Fruit fly (Drosophila melanogaster) whole organism, embryonic: ENCODE measurements around the gene CG43131.

Experiments
- Aef1 ChIP-seq: fragments of 200-800 bp; sonication (Bioruptor generic); IDR thresholded peaks from 3 replicates; pipeline ENCODE4 v1.3.6; 2022; ENCODE audit warnings: missing biosample characterization, missing genetic modification characterization
- Antp ChIP-seq: fragments of 200-800 bp; sonication (Bioruptor generic); optimal IDR thresholded peaks from 3 replicates; lab custom pipeline; 2016; ENCODE audit warnings: missing biosample characterization, missing genetic modification characterization
- Awh ChIP-seq: fragments of 200-800 bp; sonication (Bioruptor generic); IDR thresholded peaks from 2 replicates; pipeline ENCODE4, ENCODE4 v1.3.6; 2022; ENCODE audit warnings: missing biosample characterization, missing genetic modification characterization
- CG1024 ChIP-seq: fragments of 200-800 bp; sonication (Bioruptor generic); IDR thresholded peaks from 2 replicates; pipeline ENCODE4 v1.3.6; 2022; ENCODE audit warnings: missing biosample characterization, missing genetic modification characterization
- CG10959 ChIP-seq: fragments of 200-800 bp; sonication (Bioruptor generic); IDR thresholded peaks from 2 replicates; pipeline ENCODE4 v1.3.6; 2022; ENCODE audit warnings: missing biosample characterization, missing genetic modification characterization
- CG11093 ChIP-seq: fragments of 200-800 bp; sonication (Bioruptor generic); IDR thresholded peaks from 3 replicates; pipeline ENCODE4 v1.3.6; 2022; ENCODE audit warnings: missing biosample characterization, missing genetic modification characterization
- CG11695 ChIP-seq: fragments of 200-800 bp; sonication (Bioruptor generic); IDR thresholded peaks from 3 replicates; pipeline ENCODE4 v1.3.6; 2022; ENCODE audit warnings: missing biosample characterization, missing genetic modification characterization
- CG12071 ChIP-seq: fragments of 200-800 bp; sonication (Bioruptor generic); optimal IDR thresholded peaks from 3 replicates; lab custom pipeline; 2018; ENCODE audit warnings: missing biosample characterization, mild to moderate bottlenecking, missing genetic modification characterization
- CG12236 ChIP-seq: fragments of 200-800 bp; sonication (Bioruptor generic); optimal IDR thresholded peaks from 2 replicates; lab custom pipeline; 2016; ENCODE audit warnings: missing biosample characterization, missing genetic modification characterization
- CG12769 ChIP-seq: fragments of 200-800 bp; sonication (Bioruptor generic); optimal IDR thresholded peaks from 2 replicates; lab custom pipeline; 2019; ENCODE audit warnings: missing biosample characterization, mild to moderate bottlenecking, missing genetic modification characterization, moderate library complexity
- CG13296 ChIP-seq: fragments of 200-800 bp; sonication (Bioruptor generic); optimal IDR thresholded peaks from 3 replicates; lab custom pipeline; 2018; ENCODE audit warnings: missing biosample characterization, mild to moderate bottlenecking, missing genetic modification characterization
- CG15073 ChIP-seq: fragments of 200-800 bp; sonication (Bioruptor generic); optimal IDR thresholded peaks from 2 replicates; lab custom pipeline; 2016; ENCODE audit warnings: missing biosample characterization, missing genetic modification characterization
- CG15514 ChIP-seq: fragments of 200-800 bp; sonication (Bioruptor generic); optimal IDR thresholded peaks from 3 replicates; lab custom pipeline; 2017; ENCODE audit warnings: missing biosample characterization, missing genetic modification characterization, mild to moderate bottlenecking, moderate library complexity, missing genetic modification reagents
- CG1602 ChIP-seq: fragments of 200-800 bp; sonication (Bioruptor generic); optimal IDR thresholded peaks from 3 replicates; lab custom pipeline; 2016; ENCODE audit warnings: missing biosample characterization, missing genetic modification characterization
- CG17186 ChIP-seq: fragments of 200-800 bp; sonication (Bioruptor generic); optimal IDR thresholded peaks from 3 replicates; lab custom pipeline; 2017; ENCODE audit warnings: missing biosample characterization, missing genetic modification reagents, missing genetic modification characterization
- CG17328 ChIP-seq: fragments of 200-800 bp; sonication (Bioruptor generic); IDR thresholded peaks from 2 replicates; pipeline ENCODE4 v1.3.6; 2022; ENCODE audit warnings: missing biosample characterization, missing genetic modification characterization
- CG2875 ChIP-seq: fragments of 200-800 bp; sonication (Bioruptor generic); optimal IDR thresholded peaks from 2 replicates; lab custom pipeline; 2017; ENCODE audit warnings: missing biosample characterization, mild to moderate bottlenecking, missing genetic modification characterization, missing genetic modification reagents
- CG30020 ChIP-seq: fragments of 200-800 bp; optimal IDR thresholded peaks from 2 replicates; lab custom pipeline; 2019; ENCODE audit warnings: missing biosample characterization, mild to moderate bottlenecking, missing genetic modification characterization, moderate library complexity
- CG32767 ChIP-seq: fragments of 200-800 bp; sonication (Bioruptor generic); IDR thresholded peaks from 2 replicates; pipeline ENCODE4 v1.3.6; 2022; ENCODE audit warnings: missing biosample characterization, missing genetic modification characterization
- CG3726 ChIP-seq: fragments of 200-800 bp; sonication (Bioruptor generic); IDR thresholded peaks from 3 replicates; pipeline ENCODE4, ENCODE4 v1.3.6; 2022; ENCODE audit warnings: missing biosample characterization, missing genetic modification characterization
- CG3847 ChIP-seq: fragments of 200-800 bp; sonication (Bioruptor generic); IDR thresholded peaks from 2 replicates; pipeline ENCODE4 v1.3.6; 2022; ENCODE audit warnings: missing biosample characterization, missing genetic modification characterization
- CG4282 ChIP-seq: fragments of 200-800 bp; sonication (Bioruptor generic); optimal IDR thresholded peaks from 2 replicates; lab custom pipeline; 2016; ENCODE audit warnings: missing biosample characterization, missing genetic modification characterization
- CG4707 ChIP-seq: fragments of 200-800 bp; sonication (Bioruptor generic); optimal IDR thresholded peaks from 2 replicates; lab custom pipeline; 2018; ENCODE audit warnings: missing biosample characterization, mild to moderate bottlenecking, missing genetic modification characterization, moderate library complexity
- CG4730 ChIP-seq: fragments of 200-800 bp; sonication (Bioruptor generic); IDR thresholded peaks from 2 replicates; pipeline ENCODE4 v1.3.6; 2022; ENCODE audit warnings: missing biosample characterization, missing genetic modification characterization
- Camta ChIP-seq: fragments of 200-800 bp; sonication (Bioruptor generic); optimal IDR thresholded peaks from 2 replicates; lab custom pipeline; 2016; ENCODE audit warnings: missing biosample characterization, missing genetic modification characterization
- CkIIα-i1 ChIP-seq: fragments of 200-800 bp; sonication (Bioruptor generic); IDR thresholded peaks from 2 replicates; pipeline ENCODE4 v1.3.6; 2022; ENCODE audit warnings: missing biosample characterization, missing genetic modification characterization
- Dip2 ChIP-seq: fragments of 200-800 bp; sonication (Bioruptor generic); IDR thresholded peaks from 2 replicates; pipeline ENCODE4 v1.3.6; 2022; ENCODE audit warnings: missing biosample characterization, missing genetic modification characterization
- Doc3 ChIP-seq: fragments of 200-800 bp; sonication (Bioruptor generic); IDR thresholded peaks from 3 replicates; pipeline ENCODE4 v1.3.6; 2022; ENCODE audit warnings: missing biosample characterization, missing genetic modification characterization; ENCODE audit not compliant: partially characterized antibody
- Eip74EF ChIP-seq, 2 experiments: fragments of 200-800 bp in 1 of 2; fragments of >200 bp in 1 of 2; sonication (Bioruptor generic) in 1 of 2; optimal IDR thresholded peaks; 2 replicates each; lab custom pipeline; 2017 to 2019; ENCODE audit warnings: missing biosample characterization in 2 of 2, missing genetic modification characterization in 2 of 2, mild to moderate bottlenecking in 1 of 2, moderate library complexity in 1 of 2
- Gug ChIP-seq: fragments of 200-800 bp; sonication (Bioruptor generic); IDR thresholded peaks from 4 replicates; pipeline ENCODE4 v1.3.6; 2022; ENCODE audit warnings: missing biosample characterization, missing genetic modification characterization
- HLH54F ChIP-seq: fragments of 200-800 bp; sonication (Bioruptor generic); optimal IDR thresholded peaks from 3 replicates; lab custom pipeline; 2016; ENCODE audit warnings: missing biosample characterization, missing genetic modification characterization
- HLHmδ ChIP-seq: fragments of 200-800 bp; sonication (Bioruptor generic); optimal IDR thresholded peaks from 2 replicates; lab custom pipeline; 2018; ENCODE audit warnings: missing biosample characterization, mild to moderate bottlenecking, missing genetic modification characterization, moderate library complexity
- Lhr ChIP-seq: fragments of 200-800 bp; sonication (Bioruptor generic); optimal IDR thresholded peaks from 3 replicates; lab custom pipeline; 2017; ENCODE audit warnings: mild to moderate bottlenecking, missing biosample characterization, missing genetic modification reagents, missing genetic modification characterization
- Nf-YB ChIP-seq: fragments of 200-800 bp; sonication (Bioruptor generic); optimal IDR thresholded peaks from 3 replicates; lab custom pipeline; 2019; ENCODE audit warnings: missing biosample characterization, mild to moderate bottlenecking, missing genetic modification characterization, moderate library complexity
- NfI ChIP-seq: fragments of 200-800 bp; sonication (Bioruptor generic); optimal IDR thresholded peaks from 3 replicates; lab custom pipeline; 2018; ENCODE audit warnings: missing biosample characterization, mild to moderate bottlenecking, missing genetic modification characterization, moderate library complexity
- al ChIP-seq: fragments of 200-800 bp; sonication (Bioruptor generic); IDR thresholded peaks from 2 replicates; pipeline ENCODE4 v1.3.6; 2022; ENCODE audit warnings: missing biosample characterization, missing genetic modification characterization
- ap ChIP-seq: fragments of 200-800 bp; sonication (Bioruptor generic); IDR thresholded peaks from 2 replicates; pipeline ENCODE4 v1.3.6; 2022; ENCODE audit warnings: missing biosample characterization, missing genetic modification characterization
- bowl ChIP-seq: fragments of 200-800 bp; sonication (Bioruptor generic); IDR thresholded peaks from 2 replicates; pipeline ENCODE4 v1.3.6; 2022; ENCODE audit warnings: missing biosample characterization, missing genetic modification characterization
- ftz-f1 ChIP-seq: fragments of 200-800 bp; sonication (Bioruptor generic); optimal IDR thresholded peaks from 2 replicates; lab custom pipeline; 2016; ENCODE audit warnings: missing biosample characterization, missing genetic modification characterization
- jigr1 ChIP-seq: fragments of 200-800 bp; sonication (Bioruptor generic); IDR thresholded peaks from 3 replicates; pipeline ENCODE4 v1.3.6; 2022; ENCODE audit warnings: missing biosample characterization, missing genetic modification characterization
- ken ChIP-seq: fragments of 200-800 bp; sonication (Bioruptor generic); IDR thresholded peaks from 3 replicates; pipeline ENCODE4 v1.3.6; 2022; ENCODE audit warnings: missing biosample characterization, missing genetic modification characterization
- lmd ChIP-seq: fragments of 200-800 bp; sonication (Bioruptor generic); IDR thresholded peaks from 2 replicates; pipeline ENCODE4 v1.3.6; 2022; ENCODE audit warnings: missing biosample characterization, missing genetic modification characterization
- lola ChIP-seq, 3 experiments: fragments of >200 bp in 2 of 3; fragments of 200-800 bp in 1 of 3; sonication (Bioruptor generic) in 1 of 3; optimal IDR thresholded peaks; 2 replicates each; lab custom pipeline; 2017 to 2019; ENCODE audit warnings: missing biosample characterization in 3 of 3, missing genetic modification characterization in 3 of 3, mild to moderate bottlenecking in 1 of 3, moderate library complexity in 1 of 3
- peb ChIP-seq: fragments of 200-800 bp; sonication (Bioruptor generic); IDR thresholded peaks from 2 replicates; pipeline ENCODE4 v1.3.6; 2022; ENCODE audit warnings: missing biosample characterization, missing genetic modification characterization
- pho ChIP-seq: fragments of 200-800 bp; sonication (Bioruptor generic); optimal IDR thresholded peaks from 2 replicates; lab custom pipeline; 2016; ENCODE audit warnings: missing biosample characterization, missing genetic modification characterization
- pita ChIP-seq: fragments of 200-800 bp; sonication (Bioruptor generic); optimal IDR thresholded peaks from 2 replicates; lab custom pipeline; 2017; ENCODE audit warnings: missing biosample characterization, mild to moderate bottlenecking, missing genetic modification characterization
- schlank ChIP-seq: fragments of 200-800 bp; sonication (Bioruptor generic); optimal IDR thresholded peaks from 2 replicates; lab custom pipeline; 2018; ENCODE audit warnings: missing biosample characterization, mild to moderate bottlenecking, missing genetic modification characterization
- seq ChIP-seq: fragments of 200-800 bp; sonication (Bioruptor generic); IDR thresholded peaks from 2 replicates; pipeline ENCODE4 v1.3.6; 2022; ENCODE audit warnings: missing biosample characterization, missing genetic modification characterization
- tll ChIP-seq, 2 experiments: fragments of 200-800 bp in 1 of 2; fragments of >200 bp in 1 of 2; sonication (Bioruptor generic) in 1 of 2; optimal IDR thresholded peaks; 2 replicates each; lab custom pipeline; 2017 to 2019; ENCODE audit warnings: missing biosample characterization in 2 of 2, missing genetic modification characterization in 2 of 2, mild to moderate bottlenecking in 1 of 2, moderate library complexity in 1 of 2
- tup ChIP-seq: fragments of 200-800 bp; sonication (Bioruptor generic); optimal IDR thresholded peaks from 2 replicates; lab custom pipeline; 2016; ENCODE audit warnings: missing biosample characterization, mild to moderate bottlenecking, missing genetic modification characterization, moderate library complexity
- wdn ChIP-seq: fragments of 200-800 bp; sonication (Bioruptor generic); IDR thresholded peaks from 2 replicates; pipeline ENCODE4 v1.3.6; 2022; ENCODE audit warnings: missing biosample characterization, missing genetic modification characterization

Gene CG43131

DNA sequence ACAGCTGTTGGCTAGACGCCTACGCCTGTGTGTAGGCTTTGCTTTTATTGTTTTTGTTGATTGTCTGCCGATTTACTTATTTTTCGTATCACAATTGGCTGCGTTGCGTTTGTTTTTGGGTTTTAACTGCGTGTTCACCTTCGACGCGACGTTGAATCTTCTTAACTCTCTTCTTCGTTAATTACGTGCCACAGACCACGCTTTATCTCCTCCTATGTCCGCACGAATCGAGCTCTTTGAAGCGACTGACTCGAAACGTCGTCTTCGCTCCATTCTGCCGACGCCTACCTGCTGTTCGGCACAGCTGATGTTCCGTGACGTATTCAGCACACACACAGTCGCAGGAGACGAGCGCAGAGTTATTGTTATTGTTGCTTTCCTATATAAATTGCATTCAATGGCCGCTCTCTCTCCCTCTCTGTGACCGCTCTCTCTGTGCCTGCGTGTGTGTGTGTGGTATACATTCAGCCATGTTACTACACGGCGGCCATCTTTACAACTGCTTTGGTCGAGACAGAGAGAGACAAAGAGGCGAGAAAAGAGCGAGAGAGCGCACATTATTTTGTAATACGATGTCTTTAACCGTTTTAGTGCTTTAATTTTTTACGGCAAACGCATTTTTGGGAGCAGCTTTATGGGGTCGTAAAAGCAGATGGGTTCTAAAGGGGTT lies 22.0 kb downstream of the CG43131 start, which contains the start of gene corto (continued):
- TF ChIP-seq lola (GFP tag; optimal IDR thresholded peaks at IDR 0.05; lab: Kevin White, UChicago) (no peak), CG17186 (GFP tag; lab: Kevin White, UChicago) (no peak), Lhr (GFP tag; lab: Kevin White, UChicago) (no peak), lmd (GFP tag; lab: Robert Waterston, UW) (no peak), Eip74EF (GFP tag; optimal IDR thresholded peaks at IDR 0.05; lab: Kevin White, UChicago) (peak in 1 of 2 experiments; percentile 53), CG4707 (GFP tag; lab: Kevin White, UChicago) (no peak), CG1602 (no peak), wdn (GFP tag; lab: Robert Waterston, UW) (no peak), Aef1 (GFP tag; lab: Robert Waterston, UW) (no peak), jigr1 (GFP tag; lab: Robert Waterston, UW) (no peak), Camta (GFP tag; lab: Kevin White, UChicago) (no peak), seq (no peak), CG12236 (no peak), schlank (tag; lab: Kevin White, UChicago) (no peak), HLH54F (GFP tag; lab: Kevin White, UChicago) (no peak), CG12769 (no peak), CG17328 (GFP tag; lab: Robert Waterston, UW) (no peak), tll (GFP tag; optimal IDR thresholded peaks at IDR 0.05; lab: Kevin White, UChicago) (peak in 1 of 2 experiments; percentile 87), Gug (GFP tag; lab: Robert Waterston, UW) (no peak), CG10959 (no peak), CG12071 (GFP tag; lab: Kevin White, UChicago) (peak; percentile 58), NfI (GFP tag; lab: Kevin White, UChicago) (no peak), ap (GFP tag; lab: Robert Waterston, UW) (no peak), Antp (GFP tag; lab: Kevin White, UChicago) (no peak), CG3847 (GFP tag; lab: Robert Waterston, UW) (no peak), Awh (GFP tag; lab: Robert Waterston, UW) (no peak), ken (GFP tag; lab: Robert Waterston, UW) (no peak), peb (GFP tag; lab: Robert Waterston, UW) (no peak), tup (no peak), ftz-f1 (GFP tag; lab: Kevin White, UChicago) (peak; percentile 59), CG3726 (GFP tag; lab: Robert Waterston, UW) (no peak), CG15073 (GFP tag; lab: Kevin White, UChicago) (no peak), CG11093 (GFP tag; lab: Robert Waterston, UW) (no peak), CG13296 (GFP tag; lab: Kevin White, UChicago) (peak; percentile 37), HLHmδ (GFP tag; lab: Kevin White, UChicago) (peak; percentile 6), CkIIα-i1 (no peak), Dip2 (GFP tag; lab: Robert Waterston, UW) (no peak), CG30020 (tag; lab: Kevin White, UChicago) (no peak), pita (no peak), CG4282 (GFP tag; lab: Kevin White, UChicago) (peak; percentile 36), Doc3 (GFP tag; lab: Robert Waterston, UW) (no peak), Nf-YB (GFP tag; lab: Kevin White, UChicago) (peak; percentile 25), CG32767 (no peak), bowl (GFP tag; lab: Robert Waterston, UW) (no peak), al (GFP tag; lab: Robert Waterston, UW) (no peak), CG11695 (GFP tag; lab: Robert Waterston, UW) (no peak), CG2875 (peak; percentile 40), CG1024 (no peak), pho (GFP tag; lab: Kevin White, UChicago) (no peak), CG4730 (GFP tag; lab: Robert Waterston, UW) (no peak), CG15514 (GFP tag; lab: Kevin White, UChicago) (no peak)
